Fruit fly (Drosophila melanogaster) whole organism, prepupa: ENCODE measurements around the gene Dad.

Experiments
- Blimp-1 ChIP-seq: fragments of 200-800 bp; sonication (Bioruptor generic); optimal IDR thresholded peaks from 3 replicates; lab custom pipeline; 2017; ENCODE audit warnings: missing biosample characterization, missing genetic modification characterization, mild to moderate bottlenecking, moderate library complexity, missing genetic modification reagents
- CG11294 ChIP-seq: fragments of 200-800 bp; sonication (Bioruptor generic); IDR thresholded peaks from 2 replicates; pipeline ENCODE4 v1.3.6; 2022; ENCODE audit warnings: missing biosample characterization, missing genetic modification characterization
- CG11762 ChIP-seq: fragments of 200-800 bp; sonication (Bioruptor generic); optimal IDR thresholded peaks from 3 replicates; lab custom pipeline; 2016; ENCODE audit warnings: missing biosample characterization, missing genetic modification characterization; ENCODE audit not compliant: insufficient read depth
- CG11902 ChIP-seq: fragments of 200-800 bp; sonication (Bioruptor generic); optimal IDR thresholded peaks from 3 replicates; lab custom pipeline; 2016; ENCODE audit warnings: missing biosample characterization, missing genetic modification characterization
- CG1621 ChIP-seq: fragments of 200-800 bp; sonication (Bioruptor generic); optimal IDR thresholded peaks from 3 replicates; lab custom pipeline; 2018; ENCODE audit warnings: missing biosample characterization, mild to moderate bottlenecking, missing genetic modification characterization
- CG16779 ChIP-seq: fragments of 200-800 bp; sonication (Bioruptor generic); optimal IDR thresholded peaks from 3 replicates; lab custom pipeline; 2017; ENCODE audit warnings: missing biosample characterization, mild to moderate bottlenecking, missing genetic modification characterization
- CG34406 ChIP-seq: fragments of 200-800 bp; sonication (Bioruptor generic); optimal IDR thresholded peaks from 3 replicates; lab custom pipeline; 2016; ENCODE audit warnings: missing biosample characterization, missing genetic modification characterization
- CG3919 ChIP-seq: fragments of 200-800 bp; sonication (Bioruptor generic); optimal IDR thresholded peaks from 3 replicates; lab custom pipeline; 2016; ENCODE audit warnings: missing biosample characterization, missing genetic modification characterization
- CG4318 ChIP-seq: fragments of 200-800 bp; sonication (Bioruptor generic); optimal IDR thresholded peaks from 3 replicates; lab custom pipeline; 2017; ENCODE audit warnings: missing biosample characterization, mild to moderate bottlenecking, missing genetic modification characterization
- CG6163 ChIP-seq: fragments of 200-800 bp; sonication (Bioruptor generic); IDR thresholded peaks from 3 replicates; pipeline ENCODE4 v1.3.6; 2022; ENCODE audit warnings: missing biosample characterization, missing genetic modification characterization
- CG6792 ChIP-seq: fragments of 200-800 bp; sonication (Bioruptor generic); optimal IDR thresholded peaks from 3 replicates; lab custom pipeline; 2016; ENCODE audit warnings: missing biosample characterization, missing genetic modification characterization
- CG6808 ChIP-seq: fragments of 200-800 bp; sonication (Bioruptor generic); optimal IDR thresholded peaks from 3 replicates; lab custom pipeline; 2017; ENCODE audit warnings: missing biosample characterization, missing genetic modification characterization, mild to moderate bottlenecking, moderate library complexity, missing genetic modification reagents
- CG6854 ChIP-seq: fragments of 200-800 bp; sonication (Bioruptor generic); optimal IDR thresholded peaks from 2 replicates; lab custom pipeline; 2017; ENCODE audit warnings: missing biosample characterization, mild to moderate bottlenecking, missing genetic modification characterization
- CG8119 ChIP-seq: fragments of 200-800 bp; sonication (Bioruptor generic); IDR thresholded peaks from 3 replicates; pipeline ENCODE4 v1.3.6; 2022; ENCODE audit warnings: missing biosample characterization, missing genetic modification characterization
- CG8319 ChIP-seq: fragments of 200-800 bp; sonication (Bioruptor generic); optimal IDR thresholded peaks from 3 replicates; lab custom pipeline; 2016; ENCODE audit warnings: missing biosample characterization, missing genetic modification characterization
- Eip75B ChIP-seq: fragments of 200-800 bp; sonication (Bioruptor generic); optimal IDR thresholded peaks from 3 replicates; lab custom pipeline; 2016; ENCODE audit warnings: missing biosample characterization, missing genetic modification characterization
- Eip78C ChIP-seq: fragments of 200-800 bp; sonication (Bioruptor generic); peaks from one replicate; lab custom pipeline; 2016; ENCODE audit warnings: missing biosample characterization, missing genetic modification characterization
- Eip93F ChIP-seq: fragments of 200-800 bp; sonication (Bioruptor generic); optimal IDR thresholded peaks from 2 replicates; lab custom pipeline; 2016; ENCODE audit warnings: missing biosample characterization, mild to moderate bottlenecking, missing genetic modification characterization
- Ets96B ChIP-seq: fragments of 200-800 bp; optimal IDR thresholded peaks from 2 replicates; lab custom pipeline; 2019; ENCODE audit warnings: missing biosample characterization, mild to moderate bottlenecking, missing genetic modification characterization, moderate library complexity
- Gug ChIP-seq: fragments of 200-800 bp; sonication (Bioruptor generic); IDR thresholded peaks from 2 replicates; pipeline ENCODE4 v1.3.6; 2022; ENCODE audit warnings: missing biosample characterization, missing genetic modification characterization
- Hr38 ChIP-seq: sonication (Bioruptor generic); optimal IDR thresholded peaks from 2 replicates; lab custom pipeline; 2016; ENCODE audit warnings: missing biosample characterization, missing genetic modification characterization
- Hr4 ChIP-seq: fragments of 200-800 bp; sonication (Bioruptor generic); optimal IDR thresholded peaks from 3 replicates; lab custom pipeline; 2016; ENCODE audit warnings: missing biosample characterization, missing genetic modification characterization
- Met ChIP-seq: fragments of 200-800 bp; sonication (Bioruptor generic); optimal IDR thresholded peaks from 3 replicates; lab custom pipeline; 2016; ENCODE audit warnings: missing biosample characterization, missing genetic modification characterization
- Smox ChIP-seq: fragments of 200-800 bp; sonication (Bioruptor generic); optimal IDR thresholded peaks from 3 replicates; lab custom pipeline; 2016; ENCODE audit warnings: missing biosample characterization, missing genetic modification characterization
- Sox14 ChIP-seq: fragments of 200-800 bp; sonication (Bioruptor generic); optimal IDR thresholded peaks from 3 replicates; lab custom pipeline; 2016; ENCODE audit warnings: missing biosample characterization, missing genetic modification characterization
- acj6 ChIP-seq: fragments of 200-800 bp; sonication (Bioruptor generic); optimal IDR thresholded peaks from 3 replicates; lab custom pipeline; 2016; ENCODE audit warnings: missing biosample characterization, missing genetic modification characterization
- cyc ChIP-seq: fragments of 200-800 bp; sonication (Bioruptor generic); optimal IDR thresholded peaks from 3 replicates; lab custom pipeline; 2016; ENCODE audit warnings: missing biosample characterization, missing genetic modification characterization
- dac ChIP-seq: fragments of 200-800 bp; sonication (Bioruptor generic); optimal IDR thresholded peaks from 2 replicates; lab custom pipeline; 2017; ENCODE audit warnings: missing biosample characterization, mild to moderate bottlenecking, missing genetic modification characterization
- dsx ChIP-seq: fragments of 200-800 bp; optimal IDR thresholded peaks from 3 replicates; lab custom pipeline; 2019; ENCODE audit warnings: missing biosample characterization, mild to moderate bottlenecking, missing genetic modification characterization, moderate library complexity; ENCODE audit not compliant: poor library complexity, severe bottlenecking
- eg ChIP-seq: fragments of 200-800 bp; sonication (Bioruptor generic); IDR thresholded peaks from 3 replicates; pipeline ENCODE4 v1.3.6; 2022; ENCODE audit warnings: missing biosample characterization, missing genetic modification characterization
- esn ChIP-seq: fragments of 200-800 bp; sonication (Bioruptor generic); optimal IDR thresholded peaks from 2 replicates; lab custom pipeline; 2016; ENCODE audit warnings: missing biosample characterization, mild to moderate bottlenecking, missing genetic modification characterization, moderate library complexity
- fd59A ChIP-seq: fragments of 200-800 bp; sonication (Bioruptor generic); optimal IDR thresholded peaks from 2 replicates; lab custom pipeline; 2017; ENCODE audit warnings: missing biosample characterization, mild to moderate bottlenecking, missing genetic modification characterization, missing genetic modification reagents
- fd85E ChIP-seq: fragments of 200-800 bp; sonication (Bioruptor generic); optimal IDR thresholded peaks from 3 replicates; lab custom pipeline; 2016; ENCODE audit warnings: missing biosample characterization, missing genetic modification characterization
- fkh ChIP-seq: fragments of 200-800 bp; sonication (Bioruptor generic); optimal IDR thresholded peaks from 3 replicates; lab custom pipeline; 2017; ENCODE audit warnings: missing biosample characterization, mild to moderate bottlenecking, missing genetic modification characterization, moderate library complexity
- lz ChIP-seq: fragments of 200-800 bp; sonication (Bioruptor generic); optimal IDR thresholded peaks from 3 replicates; lab custom pipeline; 2016; ENCODE audit warnings: missing biosample characterization, missing genetic modification characterization
- net ChIP-seq: fragments of 200-800 bp; sonication (Bioruptor generic); optimal IDR thresholded peaks from 3 replicates; lab custom pipeline; 2016; ENCODE audit warnings: missing biosample characterization, missing genetic modification characterization
- pdm3 ChIP-seq: fragments of 200-800 bp; sonication (Bioruptor generic); optimal IDR thresholded peaks from 3 replicates; lab custom pipeline; 2016; ENCODE audit warnings: missing biosample characterization, missing genetic modification characterization
- spab ChIP-seq: fragments of 200-800 bp; sonication (Bioruptor generic); optimal IDR thresholded peaks from 2 replicates; lab custom pipeline; 2017; ENCODE audit warnings: missing biosample characterization, mild to moderate bottlenecking, missing genetic modification characterization, missing genetic modification reagents
- ss ChIP-seq, 2 experiments: fragments of 200-800 bp; sonication (Bioruptor generic); optimal IDR thresholded peaks; 2 replicates in 1 of 2; 3 replicates in 1 of 2; lab custom pipeline; 2017 to 2018; ENCODE audit warnings: mild to moderate bottlenecking in 2 of 2, missing biosample characterization in 2 of 2, missing genetic modification characterization in 2 of 2, moderate library complexity in 1 of 2
- svp ChIP-seq: fragments of 200-800 bp; sonication (Bioruptor generic); peaks from one replicate; lab custom pipeline; 2016; ENCODE audit warnings: missing biosample characterization, missing genetic modification characterization
- vri ChIP-seq: fragments of 200-800 bp; sonication (Bioruptor generic); optimal IDR thresholded peaks from 3 replicates; lab custom pipeline; 2016; ENCODE audit warnings: missing biosample characterization, mild to moderate bottlenecking, missing genetic modification characterization

Gene Dad

dm6 chr3R:17110880-17111726 lies 57.3 kb downstream of the Dad start:
- TF ChIP-seq dsx (GFP tag; lab: Kevin White, UChicago) (peak; percentile 27), fd59A (GFP tag; lab: Kevin White, UChicago) (no peak), ss (GFP tag; optimal IDR thresholded peaks at IDR 0.05; lab: Kevin White, UChicago) (peak in 1 of 2 experiments; percentile 41), cyc (GFP tag; lab: Kevin White, UChicago) (no peak), eg (GFP tag; lab: Robert Waterston, UW) (peak; percentile 12; the same call in 1 of the 3 replicates), Eip75B (GFP tag; lab: Kevin White, UChicago) (no peak), Ets96B (no peak), CG16779 (no peak), vri (GFP tag; lab: Kevin White, UChicago) (peak; percentile 85), CG6808 (GFP tag; lab: Kevin White, UChicago) (no peak), CG11762 (GFP tag; lab: Kevin White, UChicago) (no peak), CG8319 (GFP tag; lab: Kevin White, UChicago) (no peak), pdm3 (no peak), CG4318 (GFP tag; lab: Kevin White, UChicago) (no peak), CG3919 (GFP tag; lab: Kevin White, UChicago) (no peak), dac (no peak), Sox14 (GFP tag; lab: Kevin White, UChicago) (no peak), CG6163 (GFP tag; lab: Robert Waterston, UW) (no peak), Hr4 (GFP tag; lab: Kevin White, UChicago) (no peak), net (GFP tag; lab: Kevin White, UChicago) (no peak), CG6792 (no peak)

dm6 chr3R:17115668-17116067 lies 61.9 kb downstream of the Dad start:
- TF ChIP-seq svp (GFP tag; lab: Kevin White, UChicago), result no peak
- TF ChIP-seq CG1621 (tag; lab: Kevin White, UChicago), result no peak
- peak; percentile 31 for TF ChIP-seq vri (GFP tag; lab: Kevin White, UChicago)
- peak; percentile 95 for TF ChIP-seq fkh (GFP tag; lab: Kevin White, UChicago)
- TF ChIP-seq Gug (GFP tag; lab: Robert Waterston, UW), result no peak
- no peak for TF ChIP-seq spab (GFP tag; lab: Kevin White, UChicago)

- peak; percentile 55 for TF ChIP-seq Eip78C (GFP tag; lab: Kevin White, UChicago)
- no peak for TF ChIP-seq ss (GFP tag; optimal IDR thresholded peaks at IDR 0.05; lab: Kevin White, UChicago)
- TF ChIP-seq Blimp-1 (GFP tag; lab: Kevin White, UChicago), result no peak
- TF ChIP-seq esn (GFP tag; lab: Kevin White, UChicago), result peak; percentile 14
- TF ChIP-seq vri (GFP tag; lab: Kevin White, UChicago), result peak; percentile 40
- no peak for TF ChIP-seq dsx (GFP tag; lab: Kevin White, UChicago)
- no peak for TF ChIP-seq Hr4 (GFP tag; lab: Kevin White, UChicago)
- peak; percentile 35 for TF ChIP-seq Met (GFP tag; lab: Kevin White, UChicago)
- no peak for TF ChIP-seq CG6808 (GFP tag; lab: Kevin White, UChicago)
- no peak for TF ChIP-seq Sox14 (GFP tag; lab: Kevin White, UChicago)
Measured at dm6 chr3R:17116231-17116630, 62.4 kb downstream of the Dad start.

- TF ChIP-seq CG8119 (GFP tag; lab: Robert Waterston, UW) (no peak), Hr38 (GFP tag; lab: Kevin White, UChicago) (no peak), Hr4 (GFP tag; lab: Kevin White, UChicago) (peak; percentile 35), dsx (GFP tag; lab: Kevin White, UChicago) (peak; percentile 63), Eip93F (GFP tag; lab: Kevin White, UChicago) (no peak), fd85E (GFP tag; lab: Kevin White, UChicago) (no peak), CG4318 (GFP tag; lab: Kevin White, UChicago) (peak; percentile 44), ss (GFP tag; optimal IDR thresholded peaks at IDR 0.05; lab: Kevin White, UChicago) (peak; percentile 32 to 38), CG11294 (no peak), CG1621 (tag; lab: Kevin White, UChicago) (peak; percentile 10), acj6 (GFP tag; lab: Kevin White, UChicago) (peak; percentile 64), CG34406 (GFP tag; lab: Kevin White, UChicago) (peak; percentile 54), Ets96B (peak; percentile 59), CG6854 (peak; percentile 14), Smox (GFP tag; lab: Kevin White, UChicago) (peak; percentile 20), lz (GFP tag; lab: Kevin White, UChicago) (peak; percentile 68), Gug (GFP tag; lab: Robert Waterston, UW) (no peak), CG16779 (no peak), CG11902 (GFP tag; lab: Kevin White, UChicago) (peak; percentile 43)
Measured at dm6 chr3R:17117607-17118327, 64.0 kb downstream of the Dad start.
